Worm (Caenorhabditis elegans) whole organism, L3 larva: ENCODE data around the gene sri-62.

ENCODE experiments used
- R02D3.7 ChIP-seq: fragments of 150-350 bp; optimal IDR thresholded peaks from 2 replicates; lab custom pipeline; 2014; ENCODE audit warnings: missing biosample characterization, missing genetic modification characterization
- ZK546.5 ChIP-seq: sonication (generic microtip); optimal IDR thresholded peaks from 2 replicates; lab custom pipeline; 2017; ENCODE audit warnings: missing biosample characterization, missing genetic modification characterization
- aly-2 ChIP-seq: fragments of 150-350 bp; optimal IDR thresholded peaks from 2 replicates; lab custom pipeline; 2014; ENCODE audit warnings: missing biosample characterization, missing genetic modification characterization
- ama-1 ChIP-seq: fragments of 150-350 bp; optimal IDR thresholded peaks from 2 replicates; lab custom pipeline; 2018
- ceh-16 ChIP-seq: sonication (generic microtip); optimal IDR thresholded peaks from 2 replicates; lab custom pipeline; 2017; ENCODE audit warnings: missing biosample characterization, missing genetic modification characterization
- ceh-28 ChIP-seq: fragments of 150-350 bp; optimal IDR thresholded peaks from 2 replicates; lab custom pipeline; 2014; ENCODE audit warnings: missing biosample characterization, missing genetic modification reagents, missing genetic modification characterization
- ceh-82 ChIP-seq: fragments of 150-350 bp; optimal IDR thresholded peaks from 2 replicates; lab custom pipeline; 2014; ENCODE audit warnings: missing biosample characterization, missing genetic modification characterization
- ceh-9 ChIP-seq: sonication (generic microtip); optimal IDR thresholded peaks from 2 replicates; lab custom pipeline; 2018; ENCODE audit warnings: missing biosample characterization, missing genetic modification characterization
- daf-12 ChIP-seq: fragments of 150-350 bp; optimal IDR thresholded peaks from 2 replicates; lab custom pipeline; 2014; ENCODE audit warnings: missing biosample characterization, missing genetic modification reagents, missing genetic modification characterization
- egl-27 ChIP-seq: sonication (generic microtip); optimal IDR thresholded peaks from 4 replicates; lab custom pipeline; 2017; ENCODE audit warnings: missing biosample characterization, missing genetic modification reagents, missing genetic modification characterization
- egl-5 ChIP-seq: fragments of 150-350 bp; optimal IDR thresholded peaks from 2 replicates; lab custom pipeline; 2017; ENCODE audit warnings: missing biosample characterization, missing genetic modification reagents, missing genetic modification characterization, inconsistent platforms
- elt-1 ChIP-seq: fragments of 150-350 bp; optimal IDR thresholded peaks from 2 replicates; lab custom pipeline; 2014; ENCODE audit warnings: missing biosample characterization, missing genetic modification characterization
- elt-2 ChIP-seq: sonication (generic microtip); optimal IDR thresholded peaks from 2 replicates; lab custom pipeline; 2016; ENCODE audit warnings: missing genetic modification reagents, mild to moderate bottlenecking, missing genetic modification characterization, missing compliant biosample characterization
- elt-3 ChIP-seq, 3 experiments: fragments of 150-350 bp in 1 of 3; sonication (generic microtip) in 2 of 3; optimal IDR thresholded peaks; 2 replicates in 2 of 3; 4 replicates in 1 of 3; lab custom pipeline; 2014 to 2017; ENCODE audit warnings: missing biosample characterization in 3 of 3, missing genetic modification characterization in 3 of 3
- eor-1 ChIP-seq, 2 experiments: fragments of 150-350 bp; optimal IDR thresholded peaks; 2 replicates each; lab custom pipeline; 2014 to 2018; ENCODE audit warnings: missing biosample characterization in 2 of 2, missing genetic modification characterization in 2 of 2
- fos-1 ChIP-seq: fragments of 150-350 bp; optimal IDR thresholded peaks from 2 replicates; lab custom pipeline; 2014; ENCODE audit warnings: missing biosample characterization, missing genetic modification characterization
- hmg-11 ChIP-seq: sonication (generic microtip); optimal IDR thresholded peaks from 2 replicates; lab custom pipeline; 2016; ENCODE audit warnings: missing genetic modification characterization, missing compliant biosample characterization
- lin-39 ChIP-seq: fragments of 150-350 bp; optimal IDR thresholded peaks from 2 replicates; lab custom pipeline; 2018; ENCODE audit warnings: missing biosample characterization, missing genetic modification reagents, missing genetic modification characterization
- mdl-1 ChIP-seq: fragments of 150-350 bp; optimal IDR thresholded peaks from 2 replicates; lab custom pipeline; 2014; ENCODE audit warnings: missing biosample characterization, missing genetic modification characterization
- mml-1 ChIP-seq: fragments of 150-350 bp; sonication (generic microtip); optimal IDR thresholded peaks from 3 replicates; lab custom pipeline; 2014; ENCODE audit warnings: missing biosample characterization, missing genetic modification characterization
- nhr-11 ChIP-seq: fragments of 150-350 bp; optimal IDR thresholded peaks from 2 replicates; lab custom pipeline; 2014; ENCODE audit warnings: missing biosample characterization, missing genetic modification characterization
- nhr-12 ChIP-seq: fragments of 150-350 bp; optimal IDR thresholded peaks from 2 replicates; lab custom pipeline; 2014; ENCODE audit warnings: missing biosample characterization, missing genetic modification characterization
- nhr-23 ChIP-seq: fragments of 150-350 bp; optimal IDR thresholded peaks from 2 replicates; lab custom pipeline; 2014; ENCODE audit warnings: missing biosample characterization, missing genetic modification reagents, missing genetic modification characterization
- nhr-237 ChIP-seq: fragments of 150-350 bp; optimal IDR thresholded peaks from 2 replicates; lab custom pipeline; 2014; ENCODE audit warnings: missing biosample characterization, missing genetic modification characterization
- nhr-25 ChIP-seq: sonication (generic microtip); optimal IDR thresholded peaks from 2 replicates; lab custom pipeline; 2017; ENCODE audit warnings: missing biosample characterization, missing genetic modification characterization
- nhr-28 ChIP-seq: fragments of 150-350 bp; optimal IDR thresholded peaks from 2 replicates; lab custom pipeline; 2014; ENCODE audit warnings: missing biosample characterization, missing genetic modification characterization
- nhr-43 ChIP-seq: sonication (generic microtip); optimal IDR thresholded peaks from 2 replicates; lab custom pipeline; 2016; ENCODE audit warnings: mild to moderate bottlenecking, missing genetic modification characterization, missing compliant biosample characterization; ENCODE audit not compliant: poor library complexity, severe bottlenecking
- nhr-67 ChIP-seq: fragments of 150-350 bp; optimal IDR thresholded peaks from 2 replicates; lab custom pipeline; 2014; ENCODE audit warnings: missing biosample characterization, missing genetic modification characterization
- nhr-76 ChIP-seq: fragments of 150-350 bp; sonication (generic microtip); optimal IDR thresholded peaks from 5 replicates; lab custom pipeline; 2014; ENCODE audit warnings: missing biosample characterization, missing genetic modification characterization
- pha-4 ChIP-seq: fragments of 150-350 bp; optimal IDR thresholded peaks from 2 replicates; lab custom pipeline; 2014; ENCODE audit warnings: missing biosample characterization, missing genetic modification reagents, missing genetic modification characterization
- pqm-1 ChIP-seq: fragments of 150-350 bp; optimal IDR thresholded peaks from 2 replicates; lab custom pipeline; 2017; ENCODE audit warnings: missing biosample characterization, missing genetic modification characterization, inconsistent platforms
- sea-2 ChIP-seq: fragments of 150-350 bp; sonication (generic microtip); optimal IDR thresholded peaks from 4 replicates; lab custom pipeline; 2014; ENCODE audit warnings: missing biosample characterization, missing genetic modification reagents, missing genetic modification characterization
- skn-1 ChIP-seq: fragments of 150-350 bp; optimal IDR thresholded peaks from 2 replicates; lab custom pipeline; 2014; ENCODE audit warnings: missing biosample characterization, missing genetic modification characterization
- snpc-4 ChIP-seq: fragments of 150-350 bp; optimal IDR thresholded peaks from 2 replicates; lab custom pipeline; 2014; ENCODE audit warnings: missing biosample characterization, missing genetic modification characterization
- tbx-2 ChIP-seq: sonication (generic microtip); optimal IDR thresholded peaks from 2 replicates; lab custom pipeline; 2016; ENCODE audit warnings: mild to moderate bottlenecking, missing genetic modification characterization, missing compliant biosample characterization
- unc-62 ChIP-seq: fragments of 150-350 bp; sonication (generic microtip); optimal IDR thresholded peaks from 4 replicates; lab custom pipeline; 2014; ENCODE audit warnings: missing biosample characterization, missing genetic modification reagents, missing genetic modification characterization
- zag-1 ChIP-seq: fragments of 150-350 bp; optimal IDR thresholded peaks from 2 replicates; lab custom pipeline; 2014; ENCODE audit warnings: missing biosample characterization, missing genetic modification characterization
- ztf-11 ChIP-seq: fragments of 150-350 bp; optimal IDR thresholded peaks from 2 replicates; lab custom pipeline; 2014; ENCODE audit warnings: missing biosample characterization, missing genetic modification characterization
- ztf-4 ChIP-seq: fragments of 150-350 bp; optimal IDR thresholded peaks from 2 replicates; lab custom pipeline; 2014; ENCODE audit warnings: missing biosample characterization, missing genetic modification characterization

sri-62 gene

DNA sequence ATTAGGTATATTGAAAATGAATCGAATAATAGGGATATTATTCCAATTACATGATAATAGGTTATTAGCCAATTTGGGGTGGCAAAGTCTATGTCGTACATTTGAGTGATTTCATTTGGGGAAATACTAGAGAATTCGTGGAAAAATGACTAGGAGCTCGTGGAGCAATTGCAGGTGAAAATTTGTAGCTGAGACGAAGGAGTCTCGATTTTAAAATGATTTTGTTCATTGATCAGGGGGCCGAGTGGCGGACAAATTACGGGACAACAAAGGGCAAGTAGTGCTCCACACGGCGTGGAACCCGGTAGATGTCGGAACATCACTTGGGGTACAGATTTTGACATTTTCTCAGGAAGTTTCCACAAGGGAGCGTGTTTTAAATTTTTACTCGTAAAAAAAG lies at the start of gene sri-62:
Gene sri-62 (minus strand): TSS at position 101 of the 400 bp plus-strand sequence.
- TF ChIP-seq ztf-4 (tag; lab: Kevin White, UChicago) (no peak), nhr-23 (tag; lab: Kevin White, UChicago) (no peak), ama-1 (lab: Kevin White, UChicago) (no peak), ceh-82 (no peak), tbx-2 (tag; lab: Kevin White, UChicago) (no peak), R02D3.7 (tag; lab: Kevin White, UChicago) (no peak), nhr-12 (tag; lab: Kevin White, UChicago) (no peak), elt-3 (tag; optimal IDR thresholded peaks at IDR 0.05; lab: Kevin White, UChicago) (no peak), elt-2 (tag; lab: Kevin White, UChicago) (no peak), nhr-237 (tag; lab: Kevin White, UChicago) (no peak), nhr-28 (no peak), nhr-76 (no peak), elt-1 (tag; lab: Kevin White, UChicago) (no peak), skn-1 (no peak), sea-2 (GFP tag; lab: Kevin White, UChicago) (no peak)

DNA sequence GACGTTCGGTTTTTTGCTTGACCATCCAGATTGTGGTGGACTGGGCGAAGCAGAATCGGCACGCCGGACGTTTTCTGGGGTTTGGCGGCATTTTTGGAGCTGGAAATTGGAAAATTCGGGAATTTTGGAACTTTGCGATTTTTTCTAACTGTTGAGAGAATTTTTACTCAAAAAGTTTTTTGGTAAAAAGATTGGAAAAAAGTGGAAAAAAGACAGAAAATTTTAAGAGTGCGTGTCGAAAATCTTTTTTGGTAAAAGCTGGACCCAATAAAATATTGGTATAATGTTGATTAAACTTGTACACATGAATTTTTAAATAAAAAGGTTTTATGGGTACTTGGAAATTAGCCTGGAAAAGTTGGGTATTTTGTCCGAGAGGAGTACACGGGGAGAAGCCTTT lies 44.0 kb upstream of the sri-62 start, which contains the start of gene T05A8.7:
Gene T05A8.7 (minus strand): TSS at position 101 of the 400 bp plus-strand sequence.
- TF ChIP-seq ama-1 (lab: Kevin White, UChicago) (no peak), elt-1 (tag; lab: Kevin White, UChicago) (no peak), pha-4 (tag; lab: Kevin White, UChicago) (no peak), ZK546.5 (tag; lab: Kevin White, UChicago) (no peak), egl-5 (tag; lab: Kevin White, UChicago) (no peak), fos-1 (tag; lab: Kevin White, UChicago) (no peak), mdl-1 (tag; lab: Kevin White, UChicago) (no peak), ztf-11 (tag; lab: Kevin White, UChicago) (no peak), mml-1 (tag; lab: Kevin White, UChicago) (no peak), ceh-16 (tag; lab: Kevin White, UChicago) (no peak), nhr-23 (tag; lab: Kevin White, UChicago) (no peak), R02D3.7 (tag; lab: Kevin White, UChicago) (no peak), ceh-82 (no peak), sea-2 (GFP tag; lab: Kevin White, UChicago) (no peak), elt-2 (tag; lab: Kevin White, UChicago) (no peak), ceh-9 (tag; lab: Kevin White, UChicago) (no peak), zag-1 (no peak)
- TF ChIP-seq, all 47 proteins: peak for 0

DNA sequence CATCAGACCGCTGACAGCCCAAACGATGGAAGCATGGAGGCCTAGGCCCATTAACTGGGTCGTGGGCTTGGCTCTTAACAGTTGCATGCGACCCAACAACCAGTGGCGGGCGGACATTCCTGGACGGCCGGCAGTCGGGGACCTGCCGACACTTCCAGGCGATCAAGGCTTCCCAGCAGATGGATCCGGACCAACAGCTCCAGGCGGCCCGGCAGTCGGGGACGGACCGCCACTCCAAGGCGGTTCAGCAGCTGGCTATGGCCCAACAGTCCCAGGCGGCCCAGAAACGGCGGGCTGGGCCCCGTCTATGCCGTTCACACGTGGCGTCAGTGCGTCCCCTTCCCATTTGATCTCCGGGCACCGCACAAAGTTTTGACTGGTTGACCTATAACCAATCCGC lies 43.1 kb upstream of the sri-62 start:
- TF ChIP-seq lin-39 (tag; lab: Kevin White, UChicago) (no peak), tbx-2 (tag; lab: Kevin White, UChicago) (no peak), ama-1 (lab: Kevin White, UChicago) (no peak), nhr-28 (no peak), fos-1 (tag; lab: Kevin White, UChicago) (no peak), ceh-28 (tag; lab: Kevin White, UChicago) (no peak), egl-27 (tag; lab: Kevin White, UChicago) (no peak)
- TF ChIP-seq, all 47 proteins: peak for 0

DNA sequence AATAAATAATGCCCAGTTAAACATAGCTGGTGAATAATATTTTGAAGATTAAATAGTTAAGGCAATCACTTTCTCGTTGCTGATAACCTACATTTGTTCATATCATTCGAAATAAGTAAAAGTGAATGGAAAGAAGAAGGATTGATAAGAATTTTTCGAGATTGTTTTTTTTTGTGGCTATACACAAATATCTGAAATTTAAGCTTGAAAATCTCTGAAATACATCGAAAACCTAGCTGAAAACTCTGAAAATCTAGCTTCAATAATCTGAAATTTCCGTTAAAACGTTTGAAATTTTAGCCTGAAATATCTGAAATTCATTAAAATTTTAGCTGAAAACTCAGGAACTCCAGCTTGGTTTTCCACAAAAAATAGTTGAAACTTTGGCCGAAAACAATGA lies 41.3 kb upstream of the sri-62 start, which contains the start of gene T05A8.6:
Gene T05A8.6 (minus strand): TSS at position 101 of the 400 bp plus-strand sequence.
- TF ChIP-seq nhr-25 (no peak), eor-1 (tag; optimal IDR thresholded peaks at IDR 0.05; lab: Kevin White, UChicago) (no peak), elt-2 (tag; lab: Kevin White, UChicago) (no peak), aly-2 (tag; lab: Kevin White, UChicago) (no peak), nhr-43 (no peak), nhr-11 (tag; lab: Kevin White, UChicago) (no peak), fos-1 (tag; lab: Kevin White, UChicago) (no peak), nhr-67 (no peak), daf-12 (tag; lab: Kevin White, UChicago) (no peak), snpc-4 (tag; lab: Kevin White, UChicago) (no peak), elt-1 (tag; lab: Kevin White, UChicago) (no peak), hmg-11 (tag; lab: Kevin White, UChicago) (no peak), pqm-1 (tag; lab: Kevin White, UChicago) (no peak), unc-62 (GFP tag; lab: Kevin White, UChicago) (no peak)
